Fruit fly (Drosophila melanogaster) whole organism, adult: ENCODE data around the gene aurA.

Experiments
- Clk ChIP-seq: fragments of 200-800 bp; sonication (Bioruptor generic); optimal IDR thresholded peaks from 2 replicates; lab custom pipeline; 2017; ENCODE audit warnings: missing biosample characterization, missing genetic modification characterization
- cic ChIP-seq: fragments of 200-800 bp; sonication (Bioruptor generic); optimal IDR thresholded peaks from 2 replicates; lab custom pipeline; 2017; ENCODE audit warnings: missing biosample characterization, mild to moderate bottlenecking, missing genetic modification characterization, moderate library complexity

- TF ChIP-seq Clk (GFP tag; lab: Kevin White, UChicago) (peak; percentile 80), cic (GFP tag; lab: Kevin White, UChicago) (peak; percentile 7)
These were observed at the start of gene aurA, which contains the start of gene CG3281 for dm6 chr3R:11962739-11963214.
